Worm (Caenorhabditis elegans) whole organism, young adult: ENCODE results near the gene D2063.1.

Experiments used
- B0336.3 ChIP-seq: fragments of 200-800 bp; sonication (Bioruptor generic); IDR thresholded peaks from 2 replicates; pipeline ENCODE4 v1.3.6; 2022; ENCODE audit warnings: missing genetic modification characterization, missing compliant biosample characterization
- C06A6.2 ChIP-seq: fragments of 200-800 bp; sonication (Bioruptor generic); conservative IDR thresholded peaks from 2 replicates; pipeline ENCODE4 v1.3.6; 2022; ENCODE audit warnings: missing genetic modification characterization, missing compliant biosample characterization
- D2030.7 ChIP-seq: fragments of 200-800 bp; sonication (Bioruptor generic); IDR thresholded peaks from 2 replicates; pipeline ENCODE4 v1.3.6; 2022; ENCODE audit warnings: missing genetic modification reagents, missing genetic modification characterization, missing compliant biosample characterization
- F22D6.2 ChIP-seq: sonication (generic microtip); optimal IDR thresholded peaks from 2 replicates; lab custom pipeline; 2016; ENCODE audit warnings: mild to moderate bottlenecking, missing genetic modification characterization, missing compliant biosample characterization
- F23B12.7 ChIP-seq: sonication (generic microtip); optimal IDR thresholded peaks from 2 replicates; lab custom pipeline; 2017; ENCODE audit warnings: missing genetic modification characterization, mild to moderate bottlenecking, missing compliant biosample characterization, antibody characterized with exemption, moderate library complexity; ENCODE audit not compliant: insufficient read depth
- F39B2.1 ChIP-seq: fragments of 200-800 bp; sonication (Bioruptor generic); IDR thresholded peaks from 2 replicates; pipeline ENCODE4 v1.3.6; 2022; ENCODE audit warnings: missing genetic modification reagents, missing genetic modification characterization, missing compliant biosample characterization
- F49E8.2 ChIP-seq: sonication (generic microtip); optimal IDR thresholded peaks from 3 replicates; lab custom pipeline; 2017; ENCODE audit warnings: missing genetic modification characterization, mild to moderate bottlenecking, missing compliant biosample characterization, antibody characterized with exemption, moderate library complexity; ENCODE audit not compliant: insufficient read depth
- F55B11.4 ChIP-seq: sonication (generic microtip); optimal IDR thresholded peaks from 2 replicates; lab custom pipeline; 2016; ENCODE audit warnings: missing compliant biosample characterization, missing genetic modification characterization, borderline replicate concordance; ENCODE audit not compliant: insufficient read depth
- T26A5.8 ChIP-seq: sonication (generic microtip); optimal IDR thresholded peaks from 2 replicates; lab custom pipeline; 2016; ENCODE audit warnings: missing genetic modification characterization, missing compliant biosample characterization
- Y67H2A.10 ChIP-seq: fragments of 200-800 bp; sonication (Bioruptor generic); conservative IDR thresholded peaks from 2 replicates; pipeline ENCODE4 v1.3.6; 2022; ENCODE audit warnings: missing genetic modification reagents, missing genetic modification characterization, missing compliant biosample characterization
- Y95B8A.8 ChIP-seq: fragments of 200-800 bp; sonication (Bioruptor generic); IDR thresholded peaks from 2 replicates; pipeline ENCODE4 v1.3.6; 2022; ENCODE audit warnings: missing genetic modification reagents, missing genetic modification characterization, missing compliant biosample characterization
- ZK185.1 ChIP-seq: sonication (generic microtip); optimal IDR thresholded peaks from 2 replicates; lab custom pipeline; 2016; ENCODE audit warnings: mild to moderate bottlenecking, missing genetic modification characterization, missing compliant biosample characterization; ENCODE audit not compliant: poor library complexity, severe bottlenecking
- akir-1 ChIP-seq: fragments of 200-800 bp; sonication (Bioruptor generic); optimal IDR thresholded peaks from 2 replicates; lab custom pipeline; 2018; ENCODE audit warnings: mild to moderate bottlenecking, missing genetic modification characterization, moderate library complexity, missing compliant biosample characterization
- atf-7 ChIP-seq: sonication (generic microtip); optimal IDR thresholded peaks from 2 replicates; lab custom pipeline; 2017; ENCODE audit warnings: mild to moderate bottlenecking, missing genetic modification characterization, missing compliant biosample characterization
- attf-5 ChIP-seq: fragments of 200-800 bp; sonication (Bioruptor generic); optimal IDR thresholded peaks from 2 replicates; lab custom pipeline; 2018; ENCODE audit warnings: mild to moderate bottlenecking, missing genetic modification characterization, missing compliant biosample characterization
- attf-6 ChIP-seq: fragments of 200-800 bp; sonication (Bioruptor generic); IDR thresholded peaks from 2 replicates; pipeline ENCODE4 v1.3.6; 2022; ENCODE audit warnings: missing genetic modification reagents, missing genetic modification characterization, missing compliant biosample characterization
- bed-2 ChIP-seq: fragments of 200-800 bp; sonication (Bioruptor generic); IDR thresholded peaks from 2 replicates; pipeline ENCODE4 v1.3.6; 2022; ENCODE audit warnings: missing genetic modification reagents, missing genetic modification characterization, missing compliant biosample characterization
- cebp-2 ChIP-seq: fragments of 200-800 bp; sonication (Bioruptor generic); IDR thresholded peaks from 2 replicates; pipeline ENCODE4 v1.3.6; 2022; ENCODE audit warnings: missing genetic modification characterization, missing compliant biosample characterization
- ceh-58 ChIP-seq: fragments of 200-800 bp; sonication (Bioruptor generic); IDR thresholded peaks from 2 replicates; pipeline ENCODE4 v1.3.6; 2022; ENCODE audit warnings: missing genetic modification characterization, missing compliant biosample characterization
- chd-7 ChIP-seq: sonication (generic microtip); optimal IDR thresholded peaks from 2 replicates; lab custom pipeline; 2016; ENCODE audit warnings: mild to moderate bottlenecking, missing genetic modification characterization, moderate library complexity, missing compliant biosample characterization
- die-1 ChIP-seq: sonication (generic microtip); optimal IDR thresholded peaks from 2 replicates; lab custom pipeline; 2016; ENCODE audit warnings: missing genotype, mild to moderate bottlenecking, missing genetic modification characterization, missing compliant biosample characterization
- dpff-1 ChIP-seq: sonication (generic microtip); optimal IDR thresholded peaks from 2 replicates; lab custom pipeline; 2017; ENCODE audit warnings: mild to moderate bottlenecking, missing genetic modification characterization, missing compliant biosample characterization
- dpl-1 ChIP-seq: fragments of 150-350 bp; optimal IDR thresholded peaks from 2 replicates; lab custom pipeline; 2014; ENCODE audit warnings: missing biosample characterization, missing genetic modification reagents, missing genetic modification characterization
- egl-44 ChIP-seq: fragments of 200-800 bp; sonication (Bioruptor generic); IDR thresholded peaks from 2 replicates; pipeline ENCODE4 v1.3.6; 2022; ENCODE audit warnings: missing genetic modification reagents, missing genetic modification characterization, missing compliant biosample characterization
- egrh-3 ChIP-seq: fragments of 200-800 bp; sonication (Bioruptor generic); IDR thresholded peaks from 2 replicates; pipeline ENCODE4 v1.3.6; 2022; ENCODE audit warnings: missing genetic modification reagents, missing genetic modification characterization, missing compliant biosample characterization
- ekl-4 ChIP-seq: fragments of 200-800 bp; sonication (Bioruptor generic); IDR thresholded peaks from 2 replicates; pipeline ENCODE4 v1.3.6; 2022; ENCODE audit warnings: missing genetic modification reagents, missing genetic modification characterization, missing compliant biosample characterization
- him-1 ChIP-seq: sonication (generic microtip); optimal IDR thresholded peaks from 2 replicates; lab custom pipeline; 2016; ENCODE audit warnings: missing genotype, missing genetic modification reagents, missing genetic modification characterization, missing compliant biosample characterization
- hmg-20 ChIP-seq: fragments of 200-800 bp; sonication (Bioruptor generic); IDR thresholded peaks from 2 replicates; pipeline ENCODE4 v1.3.6; 2022; ENCODE audit warnings: missing genetic modification reagents, missing genetic modification characterization, missing compliant biosample characterization
- hsf-1 ChIP-seq: fragments of 200-800 bp; sonication (Bioruptor generic); IDR thresholded peaks from 2 replicates; pipeline ENCODE4 v1.3.6; 2022; ENCODE audit warnings: missing genetic modification reagents, missing genetic modification characterization, missing compliant biosample characterization
- let-607 ChIP-seq, 2 experiments: fragments of 200-800 bp in 1 of 2; sonication (Bioruptor generic) in 1 of 2; sonication (generic microtip) in 1 of 2; optimal IDR thresholded peaks; 2 replicates each; lab custom pipeline; 2016 to 2018; ENCODE audit warnings: mild to moderate bottlenecking in 2 of 2, missing compliant biosample characterization in 2 of 2, missing genetic modification characterization in 2 of 2, moderate library complexity in 2 of 2, missing genotype in 1 of 2
- lin-26 ChIP-seq: fragments of 200-800 bp; sonication (Bioruptor generic); IDR thresholded peaks from 2 replicates; pipeline ENCODE4 v1.3.6; 2022; ENCODE audit warnings: missing genetic modification reagents, missing genetic modification characterization, missing compliant biosample characterization
- lin-54 ChIP-seq: fragments of 200-800 bp; sonication (Bioruptor generic); optimal IDR thresholded peaks from 2 replicates; lab custom pipeline; 2018; ENCODE audit warnings: mild to moderate bottlenecking, missing genetic modification characterization, missing compliant biosample characterization
- lir-1 ChIP-seq: fragments of 200-800 bp; sonication (Bioruptor generic); conservative IDR thresholded peaks from 2 replicates; pipeline ENCODE4 v1.3.6; 2022; ENCODE audit warnings: missing genetic modification reagents, missing genetic modification characterization, missing compliant biosample characterization
- lsy-27 ChIP-seq: sonication (generic microtip); optimal IDR thresholded peaks from 2 replicates; lab custom pipeline; 2017; ENCODE audit warnings: missing genetic modification characterization, mild to moderate bottlenecking, missing compliant biosample characterization, antibody characterized with exemption, missing genotype, borderline replicate concordance; ENCODE audit not compliant: insufficient read depth
- madf-8 ChIP-seq: fragments of 200-800 bp; sonication (Bioruptor generic); conservative IDR thresholded peaks from 2 replicates; pipeline ENCODE4 v1.3.6; 2022; ENCODE audit warnings: missing genetic modification reagents, missing genetic modification characterization, missing compliant biosample characterization
- mxl-1 ChIP-seq: sonication (generic microtip); optimal IDR thresholded peaks from 2 replicates; lab custom pipeline; 2016; ENCODE audit warnings: missing genetic modification characterization, missing compliant biosample characterization
- nfya-1 ChIP-seq: sonication (generic microtip); optimal IDR thresholded peaks from 2 replicates; lab custom pipeline; 2017; ENCODE audit warnings: antibody characterized with exemption, missing compliant biosample characterization, missing genetic modification characterization, borderline replicate concordance; ENCODE audit not compliant: insufficient read depth
- nfyb-1 ChIP-seq: fragments of 200-800 bp; sonication (Bioruptor generic); IDR thresholded peaks from 2 replicates; pipeline ENCODE4 v1.3.6; 2022; ENCODE audit warnings: missing genetic modification reagents, missing genetic modification characterization, missing compliant biosample characterization
- nhr-120 ChIP-seq: fragments of 200-800 bp; sonication (Bioruptor generic); IDR thresholded peaks from 2 replicates; pipeline ENCODE4 v1.3.6; 2022; ENCODE audit warnings: missing genetic modification characterization, missing compliant biosample characterization
- nhr-27 ChIP-seq: fragments of 200-800 bp; sonication (Bioruptor generic); optimal IDR thresholded peaks from 2 replicates; lab custom pipeline; 2018; ENCODE audit warnings: mild to moderate bottlenecking, missing genetic modification characterization, moderate library complexity, missing compliant biosample characterization
- pha-4 ChIP-seq: fragments of 150-350 bp; sonication (generic microtip); optimal IDR thresholded peaks from 2 replicates; lab custom pipeline; 2014; ENCODE audit warnings: missing biosample characterization, missing genetic modification reagents, missing genetic modification characterization
- somi-1 ChIP-seq: fragments of 200-800 bp; sonication (Bioruptor generic); optimal IDR thresholded peaks from 2 replicates; lab custom pipeline; 2018; ENCODE audit warnings: mild to moderate bottlenecking, missing genetic modification characterization, missing compliant biosample characterization
- sptf-2 ChIP-seq: fragments of 200-800 bp; sonication (Bioruptor generic); optimal IDR thresholded peaks from 2 replicates; lab custom pipeline; 2018; ENCODE audit warnings: mild to moderate bottlenecking, missing genetic modification characterization, missing compliant biosample characterization
- unc-62 ChIP-seq: fragments of 150-350 bp; optimal IDR thresholded peaks from 2 replicates; lab custom pipeline; 2014; ENCODE audit warnings: missing biosample characterization, missing genetic modification reagents, missing genetic modification characterization
- xnd-1 ChIP-seq: sonication (generic microtip); optimal IDR thresholded peaks from 2 replicates; lab custom pipeline; 2016; ENCODE audit warnings: missing genotype, missing genetic modification reagents, missing genetic modification characterization, missing compliant biosample characterization
- ztf-25 ChIP-seq: fragments of 200-800 bp; sonication (Bioruptor generic); IDR thresholded peaks from 2 replicates; pipeline ENCODE4 v1.3.6; 2022; ENCODE audit warnings: missing genetic modification reagents, missing genetic modification characterization, missing compliant biosample characterization
- ztf-28 ChIP-seq: fragments of 200-800 bp; sonication (Bioruptor generic); IDR thresholded peaks from 2 replicates; pipeline ENCODE4 v1.3.6; 2022; ENCODE audit warnings: missing genetic modification reagents, missing genetic modification characterization, missing compliant biosample characterization
- ztf-3 ChIP-seq: fragments of 200-800 bp; sonication (Bioruptor generic); optimal IDR thresholded peaks from 2 replicates; lab custom pipeline; 2018; ENCODE audit warnings: mild to moderate bottlenecking, missing genetic modification characterization, missing compliant biosample characterization
- ztf-6 ChIP-seq: fragments of 200-800 bp; sonication (Bioruptor generic); IDR thresholded peaks from 2 replicates; pipeline ENCODE4 v1.3.6; 2022; ENCODE audit warnings: missing genetic modification reagents, missing genetic modification characterization, missing compliant biosample characterization

D2063.1 gene

ce11 chrV:4373656-4374055, 46.7 kb downstream of the D2063.1 start (continued):
- TF ChIP-seq ztf-6 (GFP tag; lab: Robert Waterston, UW), result no peak
- no peak for TF ChIP-seq lir-1 (GFP tag; lab: Robert Waterston, UW)
- no peak for TF ChIP-seq die-1 (tag; lab: Kevin White, UChicago)
- no peak for TF ChIP-seq hmg-20 (GFP tag; lab: Robert Waterston, UW)
- TF ChIP-seq nhr-120 (GFP tag; lab: Robert Waterston, UW), result no peak
- no peak for TF ChIP-seq lin-54 (GFP tag; lab: Kevin White, UChicago)
- no peak for TF ChIP-seq atf-7 (tag; lab: Kevin White, UChicago)
- TF ChIP-seq B0336.3 (GFP tag; lab: Robert Waterston, UW), result no peak
- no peak for TF ChIP-seq F39B2.1 (GFP tag; lab: Robert Waterston, UW)
- no peak for TF ChIP-seq F22D6.2 (tag; lab: Kevin White, UChicago)
- TF ChIP-seq mxl-1 (tag; lab: Kevin White, UChicago), result no peak
- no peak for TF ChIP-seq F23B12.7 (tag; lab: Kevin White, UChicago)
- TF ChIP-seq him-1, result no peak
- no peak for TF ChIP-seq Y95B8A.8 (GFP tag; lab: Robert Waterston, UW)
- no peak for TF ChIP-seq dpl-1
- TF ChIP-seq hsf-1, result no peak
- no peak for TF ChIP-seq egl-44 (GFP tag; lab: Robert Waterston, UW)
- no peak for TF ChIP-seq Y67H2A.10 (GFP tag; lab: Robert Waterston, UW)
- no peak for TF ChIP-seq lsy-27 (tag; lab: Kevin White, UChicago)
- TF ChIP-seq attf-6 (GFP tag; lab: Robert Waterston, UW), result no peak
- no peak for TF ChIP-seq ZK185.1 (tag; lab: Kevin White, UChicago)
- TF ChIP-seq ztf-3 (GFP tag; lab: Kevin White, UChicago), result no peak
- no peak for TF ChIP-seq bed-2 (GFP tag; lab: Robert Waterston, UW)
- no peak for TF ChIP-seq pha-4 (tag; lab: Kevin White, UChicago)
- no peak for TF ChIP-seq cebp-2 (GFP tag; lab: Robert Waterston, UW)
- TF ChIP-seq F55B11.4 (tag; lab: Kevin White, UChicago), result no peak
- TF ChIP-seq nhr-27 (tag; lab: Kevin White, UChicago), result no peak
- no peak for TF ChIP-seq nfya-1 (tag; lab: Kevin White, UChicago)
- no peak for TF ChIP-seq let-607 (tag; optimal IDR thresholded peaks at IDR 0.05; lab: Kevin White, UChicago)
- no peak for TF ChIP-seq sptf-2 (GFP tag; lab: Kevin White, UChicago)
- no peak for TF ChIP-seq egrh-3 (GFP tag; lab: Robert Waterston, UW)
- no peak for TF ChIP-seq chd-7 (tag; lab: Kevin White, UChicago)
- TF ChIP-seq T26A5.8 (tag; lab: Kevin White, UChicago), result no peak
- TF ChIP-seq ceh-58 (GFP tag; lab: Robert Waterston, UW), result no peak
- 0 out of 2 replicates have a peak, but pooled peaks have one; percentile 14 for TF ChIP-seq madf-8 (GFP tag; lab: Robert Waterston, UW)
- TF ChIP-seq C06A6.2 (GFP tag; lab: Robert Waterston, UW), result no peak
- no peak for TF ChIP-seq unc-62 (GFP tag; lab: Kevin White, UChicago)
- TF ChIP-seq somi-1 (GFP tag; lab: Kevin White, UChicago), result no peak
- no peak for TF ChIP-seq akir-1 (GFP tag; lab: Kevin White, UChicago)
- TF ChIP-seq lin-26 (GFP tag; lab: Robert Waterston, UW), result no peak
- no peak for TF ChIP-seq attf-5 (GFP tag; lab: Kevin White, UChicago)
- TF ChIP-seq dpff-1 (tag; lab: Kevin White, UChicago), result no peak
- peak; percentile 23 for TF ChIP-seq F49E8.2
- 0 out of 2 replicates have a peak, but pooled peaks have one; percentile 34 for TF ChIP-seq nfyb-1
- TF ChIP-seq ztf-25 (GFP tag; lab: Robert Waterston, UW), result no peak
- no peak for TF ChIP-seq xnd-1 (tag; lab: Kevin White, UChicago)
- 0 out of 2 replicates have a peak, but pooled peaks have one; percentile 44 for TF ChIP-seq ekl-4 (GFP tag; lab: Robert Waterston, UW)
- TF ChIP-seq D2030.7 (GFP tag; lab: Robert Waterston, UW), result 0 out of 2 replicates have a peak, but pooled peaks have one; percentile 28
- TF ChIP-seq ztf-28 (GFP tag; lab: Robert Waterston, UW), result no peak
